Fruit fly (Drosophila melanogaster) whole organism, wandering third instar larva: ENCODE measurements around the gene Vps4.
A peak's percentile ranks its signal among the peaks of the same experiment; 100 is the strongest.

Experiments
- Hr78 ChIP-seq: fragments of >200 bp; optimal IDR thresholded peaks from 2 replicates; lab custom pipeline; 2017; ENCODE audit warnings: missing biosample characterization, missing genetic modification characterization
- Rel ChIP-seq, 2 experiments: fragments of 200-800 bp; sonication (Bioruptor generic) in 1 of 2; optimal IDR thresholded peaks; 2 replicates in 1 of 2; 3 replicates in 1 of 2; lab custom pipeline; 2016 to 2019; ENCODE audit warnings: mild to moderate bottlenecking in 2 of 2, missing biosample characterization in 2 of 2, missing genetic modification characterization in 2 of 2, moderate library complexity in 1 of 2
- Sp1 ChIP-seq: fragments of 200-800 bp; sonication (Bioruptor generic); optimal IDR thresholded peaks from 3 replicates; lab custom pipeline; 2019; ENCODE audit warnings: missing biosample characterization, mild to moderate bottlenecking, missing genetic modification characterization, moderate library complexity
- lola ChIP-seq: fragments of >200 bp; optimal IDR thresholded peaks from 2 replicates; lab custom pipeline; 2017; ENCODE audit warnings: missing biosample characterization, missing genetic modification characterization

dm6 chrX:17878632-17879033 is 28.9 kb upstream of the Vps4 start:
- peak; percentile 26 for TF ChIP-seq Rel (GFP tag; optimal IDR thresholded peaks at IDR 0.05; lab: Kevin White, UChicago)
- TF ChIP-seq Rel (tag; optimal IDR thresholded peaks at IDR 0.05; lab: Kevin White, UChicago) = peak; percentile 43
- no peak for TF ChIP-seq lola
- TF ChIP-seq Sp1 (GFP tag; lab: Kevin White, UChicago) = peak; percentile 11
- TF ChIP-seq Hr78 (GFP tag; lab: Kevin White, UChicago) = no peak
